Fruit fly (Drosophila melanogaster): ENCODE measurements around the gene CG32536.

The CG32536 gene

dm6 chrX:19321820-19322708 is 45.4 kb upstream of the CG32536 start, which contains the start of gene out (continued):
- TF ChIP-seq Xrp1 (GFP tag; IDR thresholded peaks at IDR 0.05) (peak; percentile 97), Ptx1 (GFP tag; IDR thresholded peaks at IDR 0.05) (peak; percentile 95), CG4360 (GFP tag; IDR thresholded peaks at IDR 0.05) (peak; percentile 71), dysf (GFP tag; IDR thresholded peaks at IDR 0.05) (peak; percentile 96), CG4404 (GFP tag; IDR thresholded peaks at IDR 0.05) (peak; percentile 94), az2 (GFP tag; optimal IDR thresholded peaks at IDR 0.05) (peak; percentile 94), abd-A (tag; optimal IDR thresholded peaks at IDR 0.05) (peak; percentile 32), CG6765 (GFP tag; optimal IDR thresholded peaks at IDR 0.05) (peak; percentile 87), Poxn (GFP tag; IDR thresholded peaks at IDR 0.05) (peak; percentile 67), Deaf1 (tag; optimal IDR thresholded peaks at IDR 0.05) (peak; percentile 70), CG17912 (GFP tag; optimal IDR thresholded peaks at IDR 0.05) (peak; percentile 42), CG3847 (GFP tag; IDR thresholded peaks at IDR 0.05) (peak; percentile 94), Dref (GFP tag; IDR thresholded peaks at IDR 0.05) (0 out of 2 replicates have a peak, but pooled peaks have one; percentile 28), CG6654 (GFP tag; optimal IDR thresholded peaks at IDR 0.05) (peak; percentile 85), Usf (GFP tag; optimal IDR thresholded peaks at IDR 0.05) (peak; percentile 94), dpn (GFP tag; optimal IDR thresholded peaks at IDR 0.05) (peak; percentile 90), Opbp (GFP tag; IDR thresholded peaks at IDR 0.05; ENCODE audit: partially characterized antibody) (no peak), CG3407 (GFP tag; optimal IDR thresholded peaks at IDR 0.05) (peak; percentile 89), zfh2 (GFP tag; optimal IDR thresholded peaks at IDR 0.05) (peak; percentile 81), CG12391 (tag; optimal IDR thresholded peaks at IDR 0.05) (peak; percentile 95), Side (GFP tag; optimal IDR thresholded peaks at IDR 0.05) (peak; percentile 85), mam (GFP tag; optimal IDR thresholded peaks at IDR 0.05) (peak; percentile 84), E2f2 (GFP tag; IDR thresholded peaks at IDR 0.05) (peak; percentile 78), CG18011 (GFP tag; optimal IDR thresholded peaks at IDR 0.05) (peak; percentile 75), Atf3 (GFP tag; optimal IDR thresholded peaks at IDR 0.05) (peak; percentile 75), CG16779 (GFP tag; IDR thresholded peaks at IDR 0.05) (peak; percentile 70; the same call in 1 of the 2 replicates), btn (GFP tag; optimal IDR thresholded peaks at IDR 0.05) (peak; percentile 45), CG14965 (GFP tag; optimal IDR thresholded peaks at IDR 0.05; ENCODE audit: borderline replicate concordance) (peak; percentile 22), CG3281 (GFP tag; optimal IDR thresholded peaks at IDR 0.05) (peak; percentile 94), CG8281 (tag; optimal IDR thresholded peaks at IDR 0.05) (peak; percentile 77), CG8478 (optimal IDR thresholded peaks at IDR 0.05) (no peak), tna (GFP tag; IDR thresholded peaks at IDR 0.05; ENCODE audit: partially characterized antibody) (no peak), HLHmδ (GFP tag; optimal IDR thresholded peaks at IDR 0.05) (peak; percentile 31), CG17802 (tag; optimal IDR thresholded peaks at IDR 0.05) (peak; percentile 81), ham (GFP tag; IDR thresholded peaks at IDR 0.05) (peak; percentile 85), Sox100B (GFP tag; optimal IDR thresholded peaks at IDR 0.05) (peak; percentile 94), Ets65A (GFP tag) (peak; percentile 99), chn (GFP tag; optimal IDR thresholded peaks at IDR 0.05) (peak; percentile 90), CG1529 (GFP tag; optimal IDR thresholded peaks at IDR 0.05) (peak; percentile 92), slp2 (GFP tag; optimal IDR thresholded peaks at IDR 0.05) (peak; percentile 87), CG18764 (GFP tag; optimal IDR thresholded peaks at IDR 0.05) (peak; percentile 84), Sox102F (GFP tag; optimal IDR thresholded peaks at IDR 0.05) (peak; percentile 93), hbn (GFP tag; IDR thresholded peaks at IDR 0.05; ENCODE audit: partially characterized antibody) (no peak), lilli (GFP tag; optimal IDR thresholded peaks at IDR 0.05) (peak; percentile 94), Hey (tag; optimal IDR thresholded peaks at IDR 0.05) (peak; percentile 31), Hand (GFP tag; optimal IDR thresholded peaks at IDR 0.05) (peak; percentile 89), ac (GFP tag; optimal IDR thresholded peaks at IDR 0.05) (peak; percentile 88), CG14050 (GFP tag; IDR thresholded peaks at IDR 0.05) (peak; percentile 91), CG2129 (GFP tag; IDR thresholded peaks at IDR 0.05; ENCODE audit: partially characterized antibody) (no peak)

Data from whole organism, embryonic.